Fruit fly (Drosophila melanogaster): Measurements from ENCODE around the gene PIG-P.

The PIG-P gene

DNA sequence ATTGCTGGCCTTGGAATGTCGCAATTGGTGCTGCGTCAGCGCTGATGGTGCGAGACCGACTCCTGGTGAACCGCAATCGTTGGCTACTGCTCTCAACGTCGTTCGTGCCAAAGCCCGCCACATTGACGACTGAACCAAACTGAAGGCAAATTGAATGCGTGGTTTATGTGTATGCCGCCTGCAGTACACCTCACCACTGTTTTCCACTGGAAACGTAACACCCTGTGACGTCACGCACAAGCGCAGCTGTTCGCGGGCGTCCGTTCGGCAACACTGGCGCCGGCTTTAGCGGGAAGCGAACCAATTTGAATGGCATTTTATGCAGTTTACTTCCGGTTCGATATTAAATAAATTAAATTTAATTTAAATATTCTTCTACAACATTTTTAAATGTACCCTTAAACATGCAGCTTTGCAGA is 2.8 kb downstream of the PIG-P start, which contains the start of gene Cmpk (continued):
- TF ChIP-seq CG5245 (GFP tag; optimal IDR thresholded peaks at IDR 0.05) (peak; percentile 1), nerfin-1 (tag; optimal IDR thresholded peaks at IDR 0.05) (peak; percentile 69), bsh (GFP tag; optimal IDR thresholded peaks at IDR 0.05) (peak in 1 of 2 experiments; percentile 60), Hmr (GFP tag; optimal IDR thresholded peaks at IDR 0.05) (peak; percentile 91), CG18619 (GFP tag; optimal IDR thresholded peaks at IDR 0.05) (peak; percentile 84), CG9797 (GFP tag; optimal IDR thresholded peaks at IDR 0.05) (peak; percentile 41), CG9437 (GFP tag; optimal IDR thresholded peaks at IDR 0.05) (peak; percentile 97), Atf3 (GFP tag; optimal IDR thresholded peaks at IDR 0.05) (peak; percentile 67), Taf1 (GFP tag; IDR thresholded peaks at IDR 0.05) (no peak), gsb (GFP tag; IDR thresholded peaks at IDR 0.05) (no peak), seq (GFP tag; IDR thresholded peaks at IDR 0.05) (0 out of 2 replicates have a peak, but pooled peaks have one; percentile 31), exex (tag; optimal IDR thresholded peaks at IDR 0.05) (peak; percentile 37), Rx (GFP tag; IDR thresholded peaks at IDR 0.05) (peak; percentile 29; the same call in 1 of the 2 replicates), ro (GFP tag; IDR thresholded peaks at IDR 0.05) (no peak), p53 (GFP tag; optimal IDR thresholded peaks at IDR 0.05) (no peak), CG18476 (GFP tag; optimal IDR thresholded peaks at IDR 0.05) (no peak), Dad (GFP tag; optimal IDR thresholded peaks at IDR 0.05) (no peak), unpg (GFP tag; optimal IDR thresholded peaks at IDR 0.05) (peak; percentile 73), CG1647 (GFP tag; optimal IDR thresholded peaks at IDR 0.05) (peak; percentile 60), otp (GFP tag; IDR thresholded peaks at IDR 0.05) (peak; percentile 26; the same call in 1 of the 3 replicates), pfk (GFP tag; optimal IDR thresholded peaks at IDR 0.05) (peak; percentile 65), CG3726 (GFP tag; IDR thresholded peaks at IDR 0.05) (no peak), amos (GFP tag; IDR thresholded peaks at IDR 0.05; ENCODE audit: partially characterized antibody) (peak; percentile 42; the same call in 1 of the 2 replicates), chm (GFP tag; IDR thresholded peaks at IDR 0.05) (peak; percentile 77), CG33213 (GFP tag; optimal IDR thresholded peaks at IDR 0.05) (peak; percentile 11), CG11247 (GFP tag; IDR thresholded peaks at IDR 0.05) (peak; percentile 47; the same call in 1 of the 2 replicates), sug (tag; optimal IDR thresholded peaks at IDR 0.05) (peak; percentile 69), CG31441 (GFP tag; IDR thresholded peaks at IDR 0.05) (peak; percentile 68), CG1603 (tag; optimal IDR thresholded peaks at IDR 0.05) (peak; percentile 75), sr (GFP tag; IDR thresholded peaks at IDR 0.05) (peak; percentile 66; the same call in 2 of the 3 replicates), onecut (GFP tag; IDR thresholded peaks at IDR 0.05) (peak; percentile 65), lmd (GFP tag; IDR thresholded peaks at IDR 0.05) (peak; percentile 37; the same call in 1 of the 2 replicates), CG7357 (GFP tag; IDR thresholded peaks at IDR 0.05) (peak; percentile 11; the same call in 1 of the 3 replicates), lov (optimal IDR thresholded peaks at IDR 0.05) (no peak), lov (GFP tag; IDR thresholded peaks at IDR 0.05) (no peak), dm (GFP tag; optimal IDR thresholded peaks at IDR 0.05) (peak; percentile 53), CG8924 (tag; optimal IDR thresholded peaks at IDR 0.05) (peak; percentile 43), Ptx1 (GFP tag; IDR thresholded peaks at IDR 0.05) (0 out of 2 replicates have a peak, but pooled peaks have one; percentile 34), en (GFP tag; optimal IDR thresholded peaks at IDR 0.05) (peak; percentile 9), h (optimal IDR thresholded peaks at IDR 0.05) (no peak), Dp (GFP tag; optimal IDR thresholded peaks at IDR 0.05) (peak; percentile 85), CG4328 (GFP tag; optimal IDR thresholded peaks at IDR 0.05) (peak; percentile 80), Camta (GFP tag; optimal IDR thresholded peaks at IDR 0.05) (no peak), z (GFP tag; IDR thresholded peaks at IDR 0.05) (0 out of 3 replicates have a peak, but pooled peaks have one; percentile 29), knrl (GFP tag; IDR thresholded peaks at IDR 0.05; ENCODE audit: partially characterized antibody) (0 out of 3 replicates have a peak, but pooled peaks have one; percentile 32), twi (tag; optimal IDR thresholded peaks at IDR 0.05) (peak; percentile 47), ind (GFP tag; optimal IDR thresholded peaks at IDR 0.05) (peak; percentile 47), kni (GFP tag; optimal IDR thresholded peaks at IDR 0.05) (peak; percentile 83), vnd (GFP tag; IDR thresholded peaks at IDR 0.05; ENCODE audit: partially characterized antibody) (no peak), Dfd (GFP tag; optimal IDR thresholded peaks at IDR 0.05) (no peak), sim (GFP tag; IDR thresholded peaks at IDR 0.05) (peak; percentile 52; the same call in 1 of the 2 replicates)

Data from whole organism, embryonic.